Fruit fly (Drosophila melanogaster): Measurements from ENCODE around the gene Atg8a.

The Atg8a gene

DNA sequence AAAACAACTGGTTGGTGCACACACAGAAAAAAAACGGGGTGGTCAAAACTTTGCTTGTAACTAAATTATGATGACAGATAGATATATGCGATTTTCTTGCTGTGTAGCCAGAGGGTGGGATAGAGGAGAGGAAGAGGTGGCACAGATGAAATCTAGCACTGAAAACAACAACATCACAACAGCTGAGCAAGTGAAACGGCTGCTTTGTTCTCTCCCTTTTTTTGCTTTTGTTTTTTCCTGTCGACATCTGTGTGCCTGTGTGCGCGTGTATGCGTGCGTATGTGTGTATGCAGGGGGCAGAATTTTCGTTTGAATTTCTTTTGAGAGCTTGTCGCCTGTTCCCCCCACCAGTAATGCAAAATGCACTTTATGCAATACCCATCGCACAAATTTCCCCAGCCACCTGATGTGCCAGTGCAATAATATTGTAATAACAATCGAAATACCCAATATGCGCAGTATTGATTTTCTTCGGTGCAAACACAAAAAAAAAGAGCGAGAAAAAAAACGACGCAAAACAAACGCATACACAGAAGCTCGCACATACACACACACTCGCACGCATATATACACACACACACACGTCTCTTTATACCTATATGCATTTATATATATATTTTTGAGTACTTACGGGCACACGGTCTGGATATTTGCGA lies 660 bp downstream of the Atg8a start (continued):
- TF ChIP-seq tx (GFP tag; optimal IDR thresholded peaks at IDR 0.05) (peak; percentile 39), CG8924 (tag; optimal IDR thresholded peaks at IDR 0.05) (peak; percentile 80), bsh (GFP tag; optimal IDR thresholded peaks at IDR 0.05) (peak; percentile 49 to 73), CG11723 (GFP tag; optimal IDR thresholded peaks at IDR 0.05) (peak; percentile 38), CG7839 (tag; optimal IDR thresholded peaks at IDR 0.05) (peak; percentile 67), Atf3 (GFP tag; optimal IDR thresholded peaks at IDR 0.05) (peak; percentile 30), HLH3B (GFP tag; IDR thresholded peaks at IDR 0.05) (0 out of 2 replicates have a peak, but pooled peaks have one; percentile 34), CkIIα-i1 (GFP tag; IDR thresholded peaks at IDR 0.05) (no peak), sqz (GFP tag; optimal IDR thresholded peaks at IDR 0.05) (peak; percentile 93), CG6683 (GFP tag; optimal IDR thresholded peaks at IDR 0.05) (peak; percentile 36), bowl (GFP tag; IDR thresholded peaks at IDR 0.05) (no peak), fd3F (GFP tag; optimal IDR thresholded peaks at IDR 0.05) (peak; percentile 22), Meics (GFP tag; optimal IDR thresholded peaks at IDR 0.05) (peak; percentile 72), Vsx1 (GFP tag; optimal IDR thresholded peaks at IDR 0.05) (no peak), rib (GFP tag; IDR thresholded peaks at IDR 0.05) (peak; percentile 82), tgo (GFP tag; IDR thresholded peaks at IDR 0.05) (peak; percentile 47; the same call in 2 of the 3 replicates), Doc2 (GFP tag; IDR thresholded peaks at IDR 0.05) (no peak), Nf-YC (tag; optimal IDR thresholded peaks at IDR 0.05) (peak; percentile 46), CG12659 (GFP tag; optimal IDR thresholded peaks at IDR 0.05) (peak; percentile 43), sob (GFP tag; IDR thresholded peaks at IDR 0.05) (peak; percentile 60), NfI (GFP tag; optimal IDR thresholded peaks at IDR 0.05) (peak; percentile 66), pb (GFP tag; optimal IDR thresholded peaks at IDR 0.05) (peak; percentile 60), ac (GFP tag; optimal IDR thresholded peaks at IDR 0.05) (no peak), CG15269 (tag; optimal IDR thresholded peaks at IDR 0.05) (peak; percentile 67), ap (GFP tag; IDR thresholded peaks at IDR 0.05) (peak; percentile 23; the same call in 1 of the 2 replicates), Ets65A (GFP tag) (no peak), CG2202 (tag; optimal IDR thresholded peaks at IDR 0.05) (no peak), Med (GFP tag) (peak; percentile 96), onecut (GFP tag; IDR thresholded peaks at IDR 0.05) (peak; percentile 83), CG1792 (GFP tag; optimal IDR thresholded peaks at IDR 0.05) (peak; percentile 28), CG17385 (GFP tag; optimal IDR thresholded peaks at IDR 0.05) (peak; percentile 59), CG16863 (GFP tag; optimal IDR thresholded peaks at IDR 0.05) (peak; percentile 4), CG7928 (GFP tag; optimal IDR thresholded peaks at IDR 0.05) (no peak), Chrac-16 (GFP tag; optimal IDR thresholded peaks at IDR 0.05) (peak; percentile 58), ara (GFP tag; IDR thresholded peaks at IDR 0.05) (peak; percentile 48; the same call in 1 of the 2 replicates), CG1529 (GFP tag; optimal IDR thresholded peaks at IDR 0.05) (peak; percentile 24), dmrt11E (tag; optimal IDR thresholded peaks at IDR 0.05) (peak; percentile 33), nmo (GFP tag; optimal IDR thresholded peaks at IDR 0.05) (peak; percentile 32), bcd (GFP tag; optimal IDR thresholded peaks at IDR 0.05) (peak; percentile 51), Fer3 (tag; optimal IDR thresholded peaks at IDR 0.05) (peak; percentile 58), lab (GFP tag; optimal IDR thresholded peaks at IDR 0.05) (peak; percentile 82), cwo (GFP tag; optimal IDR thresholded peaks at IDR 0.05) (peak; percentile 27), CG2120 (GFP tag; optimal IDR thresholded peaks at IDR 0.05) (peak; percentile 84), Gug (GFP tag; IDR thresholded peaks at IDR 0.05) (peak; percentile 42; the same call in 2 of the 4 replicates), ash1 (GFP tag; optimal IDR thresholded peaks at IDR 0.05) (peak; percentile 66), abd-A (tag; optimal IDR thresholded peaks at IDR 0.05) (peak; percentile 25), NC2α (GFP tag; optimal IDR thresholded peaks at IDR 0.05) (no peak), ems (GFP tag; optimal IDR thresholded peaks at IDR 0.05) (peak; percentile 58), cg (GFP tag; optimal IDR thresholded peaks at IDR 0.05) (peak; percentile 96)
